Worm (Caenorhabditis elegans): Measurements from ENCODE around the gene fbxa-112.

ce11 chrV:16902726-16903125 is 45.2 kb downstream of the fbxa-112 start, which contains the start of gene srd-68:
- TF ChIP-seq W03F9.2 (tag; optimal IDR thresholded peaks at IDR 0.05) (no peak), him-1 (tag; optimal IDR thresholded peaks at IDR 0.05) (no peak)

All from whole organism, L4/young adult.